Fruit fly (Drosophila melanogaster): ENCODE data around the gene CG31789.

CG31789 gene

DNA sequence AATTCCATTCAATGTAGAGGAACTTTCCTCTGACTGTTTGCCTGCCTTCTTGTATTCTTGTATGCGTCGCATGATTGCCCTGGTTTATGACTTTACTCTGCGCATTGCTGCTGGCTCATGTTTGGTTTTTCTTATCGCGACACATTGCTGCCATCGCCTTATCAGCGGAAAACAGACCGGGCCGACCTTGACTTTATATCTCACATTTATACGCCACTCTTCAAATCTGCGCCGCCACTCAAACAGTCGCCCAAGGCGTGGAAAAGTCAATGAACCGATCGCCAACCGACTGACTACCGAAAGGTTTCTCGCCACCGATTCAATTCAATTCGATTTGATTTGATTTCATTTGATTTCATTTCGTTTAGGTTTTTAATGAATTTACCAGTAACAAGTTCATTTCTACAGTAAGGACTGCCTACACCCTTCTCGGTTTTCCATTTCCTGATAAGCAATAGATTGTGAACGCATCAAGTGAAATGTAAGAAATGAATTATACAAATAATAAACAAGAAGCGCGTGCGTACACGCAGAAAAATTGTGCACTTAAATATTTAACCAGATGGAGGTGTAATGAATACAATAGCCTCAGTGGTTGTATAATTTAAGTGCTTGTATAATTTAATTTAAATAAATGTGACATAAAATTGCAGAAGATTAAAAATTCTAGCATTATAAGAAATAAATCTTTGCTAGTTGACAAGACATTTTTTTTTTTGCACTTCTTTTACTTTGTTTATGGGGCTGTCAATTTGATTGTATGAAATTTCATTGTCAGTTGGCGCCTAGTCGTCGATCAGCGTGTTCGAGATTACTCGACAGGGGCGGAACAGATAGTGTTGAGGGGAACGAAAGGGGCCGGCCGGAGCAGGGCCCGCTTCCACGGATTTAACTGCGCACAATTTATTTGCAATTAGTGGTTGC, 39.2 kb upstream of the CG31789 start (continued):
- no peak for TF ChIP-seq corto (GFP tag; optimal IDR thresholded peaks at IDR 0.05)
- TF ChIP-seq NFAT (GFP tag; IDR thresholded peaks at IDR 0.05), result no peak
- TF ChIP-seq Doc3 (GFP tag; IDR thresholded peaks at IDR 0.05; ENCODE audit: partially characterized antibody), result no peak
- TF ChIP-seq ERR (GFP tag; optimal IDR thresholded peaks at IDR 0.05), result no peak
- peak; percentile 41; the same call in 1 of the 2 replicates for TF ChIP-seq CG31441 (GFP tag; IDR thresholded peaks at IDR 0.05)
- no peak for TF ChIP-seq tap (tag; optimal IDR thresholded peaks at IDR 0.05)
- TF ChIP-seq CG16863 (GFP tag; optimal IDR thresholded peaks at IDR 0.05), result no peak
- TF ChIP-seq Rfx (GFP tag; IDR thresholded peaks at IDR 0.05), result peak; percentile 24; the same call in 1 of the 2 replicates
- peak; percentile 43 for TF ChIP-seq fd96Cb (tag; optimal IDR thresholded peaks at IDR 0.05)
- no peak for TF ChIP-seq CG11723 (GFP tag; optimal IDR thresholded peaks at IDR 0.05)
- TF ChIP-seq Pdp1 (GFP tag; optimal IDR thresholded peaks at IDR 0.05), result peak in 1 of 2 experiments; percentile 33
- TF ChIP-seq CHES-1-like (GFP tag; optimal IDR thresholded peaks at IDR 0.05), result no peak
- no peak for TF ChIP-seq CG17359 (tag; optimal IDR thresholded peaks at IDR 0.05)
- peak; percentile 20; the same call in 1 of the 3 replicates for TF ChIP-seq zfh1 (GFP tag; IDR thresholded peaks at IDR 0.05)
- peak; percentile 47 for TF ChIP-seq CoRest (tag; optimal IDR thresholded peaks at IDR 0.05)
- 0 out of 3 replicates have a peak, but pooled peaks have one; percentile 15 for TF ChIP-seq CG2199 (GFP tag; IDR thresholded peaks at IDR 0.05)
- no peak for TF ChIP-seq MBD-R2 (GFP tag; IDR thresholded peaks at IDR 0.05)
- TF ChIP-seq CG17385 (GFP tag; optimal IDR thresholded peaks at IDR 0.05), result peak; percentile 8
- no peak for TF ChIP-seq Hr3 (GFP tag; optimal IDR thresholded peaks at IDR 0.05)
- TF ChIP-seq gce (GFP tag; IDR thresholded peaks at IDR 0.05), result no peak
- peak; percentile 85 for TF ChIP-seq sd (tag; optimal IDR thresholded peaks at IDR 0.05)
- TF ChIP-seq CG5245 (GFP tag; optimal IDR thresholded peaks at IDR 0.05), result no peak
- no peak for TF ChIP-seq cas (GFP tag; IDR thresholded peaks at IDR 0.05)
- TF ChIP-seq dmrt99B (tag; optimal IDR thresholded peaks at IDR 0.05), result peak; percentile 18
- TF ChIP-seq fd64A (GFP tag; optimal IDR thresholded peaks at IDR 0.05), result no peak
- TF ChIP-seq Bgb (GFP tag; IDR thresholded peaks at IDR 0.05; ENCODE audit: partially characterized antibody), result peak; percentile 47; the same call in 1 of the 2 replicates
- TF ChIP-seq stwl (tag; optimal IDR thresholded peaks at IDR 0.05), result no peak
- no peak for TF ChIP-seq CG31224 (GFP tag; IDR thresholded peaks at IDR 0.05)
- TF ChIP-seq Jarid2 (GFP tag; optimal IDR thresholded peaks at IDR 0.05), result no peak
- peak; percentile 48; the same call in 2 of the 3 replicates for TF ChIP-seq CG17361 (GFP tag; IDR thresholded peaks at IDR 0.05)
- TF ChIP-seq CG6175 (GFP tag; IDR thresholded peaks at IDR 0.05), result no peak
- 0 out of 3 replicates have a peak, but pooled peaks have one; percentile 38 for TF ChIP-seq knrl (GFP tag; IDR thresholded peaks at IDR 0.05; ENCODE audit: partially characterized antibody)
- TF ChIP-seq CG12071 (GFP tag; optimal IDR thresholded peaks at IDR 0.05), result no peak
- TF ChIP-seq Fer2 (tag; optimal IDR thresholded peaks at IDR 0.05), result no peak
- peak; percentile 59 for TF ChIP-seq GATAe (GFP tag; conservative IDR thresholded peaks at IDR 0.05)
- no peak for TF ChIP-seq cg (GFP tag; optimal IDR thresholded peaks at IDR 0.05)
- no peak for TF ChIP-seq CG4404 (GFP tag; IDR thresholded peaks at IDR 0.05)
- TF ChIP-seq pros (GFP tag; optimal IDR thresholded peaks at IDR 0.05), result no peak
- TF ChIP-seq Gsc (GFP tag; IDR thresholded peaks at IDR 0.05), result no peak
- TF ChIP-seq insv (GFP tag; optimal IDR thresholded peaks at IDR 0.05), result no peak
- peak; percentile 26 for TF ChIP-seq CG13775 (GFP tag; optimal IDR thresholded peaks at IDR 0.05)
- no peak for TF ChIP-seq Abd-B (GFP tag; optimal IDR thresholded peaks at IDR 0.05)
- peak; percentile 39; the same call in 2 of the 3 replicates for TF ChIP-seq dysf (GFP tag; IDR thresholded peaks at IDR 0.05)
- peak; percentile 77 for TF ChIP-seq grau (tag; optimal IDR thresholded peaks at IDR 0.05)
